Worm (Caenorhabditis elegans) whole organism, L1 larva: ENCODE results near the gene C30G7.3.
A peak's percentile ranks its signal among the peaks of the same experiment; 100 is the strongest.

Experiments used
- C04F5.9 ChIP-seq: sonication (generic microtip); optimal IDR thresholded peaks from 2 replicates; lab custom pipeline; 2016; ENCODE audit warnings: missing genetic modification characterization, missing compliant biosample characterization
- C16A3.4 ChIP-seq: fragments of 150-350 bp; optimal IDR thresholded peaks from 2 replicates; lab custom pipeline; 2014; ENCODE audit warnings: missing biosample characterization, missing genetic modification characterization
- C34B4.2 ChIP-seq: sonication (generic microtip); optimal IDR thresholded peaks from 2 replicates; lab custom pipeline; 2017; ENCODE audit warnings: mild to moderate bottlenecking, missing genetic modification characterization, missing compliant biosample characterization
- Y116A8C.19 ChIP-seq: sonication (generic microtip); optimal IDR thresholded peaks from 2 replicates; lab custom pipeline; 2016; ENCODE audit warnings: missing compliant biosample characterization, missing genetic modification characterization, borderline replicate concordance
- aly-2 ChIP-seq: fragments of 150-350 bp; optimal IDR thresholded peaks from 2 replicates; lab custom pipeline; 2014; ENCODE audit warnings: missing biosample characterization, missing genetic modification characterization
- ama-1 ChIP-seq: fragments of 150-350 bp; optimal IDR thresholded peaks from 2 replicates; lab custom pipeline; 2014
- blmp-1 ChIP-seq: fragments of 150-350 bp; optimal IDR thresholded peaks from 2 replicates; lab custom pipeline; 2014; ENCODE audit warnings: missing biosample characterization, missing genetic modification characterization
- ceh-63 ChIP-seq: fragments of 200-800 bp; sonication (Bioruptor generic); optimal IDR thresholded peaks from 2 replicates; lab custom pipeline; 2018; ENCODE audit warnings: mild to moderate bottlenecking, missing genetic modification characterization, missing compliant biosample characterization
- ceh-88 ChIP-seq: fragments of 200-800 bp; sonication (Bioruptor generic); IDR thresholded peaks from 2 replicates; pipeline ENCODE4 v1.3.6; 2022; ENCODE audit warnings: missing genetic modification characterization, missing compliant biosample characterization
- dsc-1 ChIP-seq: sonication (generic microtip); optimal IDR thresholded peaks from 2 replicates; lab custom pipeline; 2016; ENCODE audit warnings: mild to moderate bottlenecking, missing genetic modification characterization, missing compliant biosample characterization
- efl-1 ChIP-seq, 4 experiments: fragments of 150-350 bp; optimal IDR thresholded peaks in 3 of 4; peaks in 1 of 4; 1 replicate in 1 of 4; 2 replicates in 3 of 4; lab custom pipeline; 2014; ENCODE audit warnings: missing biosample characterization in 2 of 4, missing genetic modification characterization in 2 of 4, missing genetic modification reagents in 2 of 4
- egl-27 ChIP-seq, 2 experiments: fragments of 150-350 bp in 1 of 2; sonication (generic microtip); optimal IDR thresholded peaks; 3 replicates each; lab custom pipeline; 2017 to 2018; ENCODE audit warnings: missing biosample characterization in 2 of 2, missing genetic modification characterization in 2 of 2, missing genetic modification reagents in 2 of 2
- elt-3 ChIP-seq, 6 experiments: fragments of 150-350 bp in 1 of 6; sonication (generic microtip); optimal IDR thresholded peaks; 2 replicates each; lab custom pipeline; 2017 to 2018; ENCODE audit warnings: missing biosample characterization in 6 of 6, missing genetic modification characterization in 6 of 6, inconsistent platforms in 1 of 6
- fkh-8 ChIP-seq: sonication (generic microtip); optimal IDR thresholded peaks from 2 replicates; lab custom pipeline; 2016; ENCODE audit warnings: mild to moderate bottlenecking, missing genetic modification characterization, missing compliant biosample characterization
- fos-1 ChIP-seq: fragments of 150-350 bp; optimal IDR thresholded peaks from 2 replicates; lab custom pipeline; 2014; ENCODE audit warnings: missing biosample characterization, missing genetic modification characterization
- hlh-4 ChIP-seq: sonication (generic microtip); optimal IDR thresholded peaks from 2 replicates; lab custom pipeline; 2016; ENCODE audit warnings: mild to moderate bottlenecking, missing genetic modification characterization, missing compliant biosample characterization
- hpl-2 ChIP-seq: fragments of 150-350 bp; optimal IDR thresholded peaks from 2 replicates; lab custom pipeline; 2014; ENCODE audit warnings: missing biosample characterization, missing genetic modification reagents, missing genetic modification characterization
- irx-1 ChIP-seq: sonication (generic microtip); optimal IDR thresholded peaks from 2 replicates; lab custom pipeline; 2016; ENCODE audit warnings: missing genetic modification characterization, missing compliant biosample characterization
- isw-1 ChIP-seq: fragments of 200-800 bp; sonication (Bioruptor generic); IDR thresholded peaks from 2 replicates; pipeline ENCODE4 v1.3.6; 2022; ENCODE audit warnings: missing genetic modification characterization, missing compliant biosample characterization
- lin-13 ChIP-seq: fragments of 150-350 bp; optimal IDR thresholded peaks from 2 replicates; lab custom pipeline; 2014; ENCODE audit warnings: missing biosample characterization, missing genetic modification reagents, missing genetic modification characterization
- lin-39 ChIP-seq: fragments of 150-350 bp; optimal IDR thresholded peaks from 2 replicates; lab custom pipeline; 2014; ENCODE audit warnings: missing biosample characterization, missing genetic modification reagents, missing genetic modification characterization
- lsy-2 ChIP-seq, 2 experiments: fragments of 150-350 bp; optimal IDR thresholded peaks; 2 replicates each; lab custom pipeline; 2014; ENCODE audit warnings: missing biosample characterization in 2 of 2, missing genetic modification characterization in 2 of 2
- mdl-1 ChIP-seq, 2 experiments: fragments of 150-350 bp; optimal IDR thresholded peaks; 2 replicates each; lab custom pipeline; 2014 to 2017; ENCODE audit warnings: missing biosample characterization in 2 of 2, missing genetic modification characterization in 2 of 2, inconsistent platforms in 1 of 2
- nhr-12 ChIP-seq: sonication (generic microtip); optimal IDR thresholded peaks from 2 replicates; lab custom pipeline; 2017; ENCODE audit warnings: missing biosample characterization, missing genetic modification characterization
- nhr-19 ChIP-seq: fragments of 200-800 bp; sonication (Bioruptor generic); conservative IDR thresholded peaks from 2 replicates; pipeline ENCODE4 v1.3.6; 2022; ENCODE audit warnings: missing genetic modification characterization, missing compliant biosample characterization
- nhr-28 ChIP-seq: fragments of 150-350 bp; optimal IDR thresholded peaks from 2 replicates; lab custom pipeline; 2014; ENCODE audit warnings: missing biosample characterization, missing genetic modification characterization
- nhr-71 ChIP-seq: sonication (generic microtip); optimal IDR thresholded peaks from 2 replicates; lab custom pipeline; 2016; ENCODE audit warnings: mild to moderate bottlenecking, missing genetic modification characterization, moderate library complexity, missing compliant biosample characterization
- nhr-76 ChIP-seq: sonication (generic microtip); optimal IDR thresholded peaks from 2 replicates; lab custom pipeline; 2017; ENCODE audit warnings: missing biosample characterization, missing genetic modification characterization
- pax-3 ChIP-seq: fragments of 200-800 bp; sonication (Bioruptor generic); optimal IDR thresholded peaks from 2 replicates; lab custom pipeline; 2018; ENCODE audit warnings: mild to moderate bottlenecking, missing genetic modification characterization, moderate library complexity, missing compliant biosample characterization
- rnt-1 ChIP-seq: sonication (generic microtip); optimal IDR thresholded peaks from 2 replicates; lab custom pipeline; 2016; ENCODE audit warnings: mild to moderate bottlenecking, missing genetic modification characterization, moderate library complexity, missing compliant biosample characterization
- skn-1 ChIP-seq: fragments of 150-350 bp; optimal IDR thresholded peaks from 2 replicates; lab custom pipeline; 2014; ENCODE audit warnings: missing biosample characterization, missing genetic modification characterization
- snpc-4 ChIP-seq: fragments of 150-350 bp; optimal IDR thresholded peaks from 2 replicates; lab custom pipeline; 2014; ENCODE audit warnings: missing biosample characterization, missing genetic modification characterization
- snu-23 ChIP-seq: sonication (generic microtip); optimal IDR thresholded peaks from 2 replicates; lab custom pipeline; 2016; ENCODE audit warnings: missing genetic modification characterization, missing compliant biosample characterization
- sptf-1 ChIP-seq: fragments of 150-350 bp; optimal IDR thresholded peaks from 2 replicates; lab custom pipeline; 2014; ENCODE audit warnings: missing biosample characterization, missing genetic modification characterization
- sup-37 ChIP-seq: fragments of 200-800 bp; sonication (Bioruptor generic); optimal IDR thresholded peaks from 2 replicates; lab custom pipeline; 2018; ENCODE audit warnings: mild to moderate bottlenecking, missing genetic modification characterization, missing compliant biosample characterization
- swsn-7 ChIP-seq: sonication (generic microtip); optimal IDR thresholded peaks from 2 replicates; lab custom pipeline; 2016; ENCODE audit warnings: missing genetic modification characterization, missing compliant biosample characterization
- tbx-2 ChIP-seq: sonication (generic microtip); optimal IDR thresholded peaks from 2 replicates; lab custom pipeline; 2016; ENCODE audit warnings: missing genetic modification characterization, missing compliant biosample characterization
- tlp-1 ChIP-seq: fragments of 150-350 bp; optimal IDR thresholded peaks from 2 replicates; lab custom pipeline; 2014; ENCODE audit warnings: missing biosample characterization, missing genetic modification characterization
- unc-86 ChIP-seq: sonication (generic microtip); optimal IDR thresholded peaks from 2 replicates; lab custom pipeline; 2016; ENCODE audit warnings: missing genetic modification characterization, missing compliant biosample characterization
- vab-15 ChIP-seq: sonication (generic microtip); optimal IDR thresholded peaks from 2 replicates; lab custom pipeline; 2017; ENCODE audit warnings: missing genotype, mild to moderate bottlenecking, missing genetic modification characterization, missing compliant biosample characterization
- zag-1 ChIP-seq: fragments of 150-350 bp; optimal IDR thresholded peaks from 2 replicates; lab custom pipeline; 2014; ENCODE audit warnings: missing biosample characterization, missing genetic modification characterization

Gene C30G7.3

DNA sequence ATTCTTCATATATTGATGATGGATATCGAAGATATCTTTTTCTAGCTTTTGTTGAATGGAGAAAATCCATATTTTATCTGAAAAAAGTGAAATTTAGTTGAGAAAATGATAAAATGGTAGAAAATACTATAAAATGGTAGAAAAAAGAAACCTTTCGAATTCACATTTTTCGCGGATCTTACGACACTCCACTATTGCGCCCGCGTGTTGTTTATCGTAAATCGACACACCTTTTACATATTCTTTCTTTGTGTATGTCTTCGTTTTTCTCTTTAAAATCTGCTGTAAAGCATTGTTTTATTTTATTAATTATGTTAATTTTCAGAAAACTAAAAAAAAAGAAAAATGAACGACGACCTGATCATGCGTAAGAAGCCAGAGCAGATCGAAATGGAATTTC is 45.3 kb upstream of the C30G7.3 start, which contains the start of the genes cdt-2 and T01C3.2 (continued):
- TF ChIP-seq ceh-88 (GFP tag; lab: Robert Waterston, UW) (no peak), nhr-28 (tag; lab: Kevin White, UChicago) (no peak), egl-27 (tag; optimal IDR thresholded peaks at IDR 0.05; lab: Kevin White, UChicago) (no peak), nhr-19 (GFP tag; lab: Robert Waterston, UW) (peak; percentile 9; the same call in 1 of the 2 replicates), fos-1 (no peak), unc-86 (tag; lab: Kevin White, UChicago) (peak; percentile 12), C04F5.9 (tag; lab: Kevin White, UChicago) (no peak), sup-37 (GFP tag; lab: Kevin White, UChicago) (no peak), lsy-2 (tag; optimal IDR thresholded peaks at IDR 0.05; lab: Kevin White, UChicago) (peak; percentile 53 to 74), tbx-2 (peak; percentile 22), ceh-63 (no peak), skn-1 (tag; lab: Kevin White, UChicago) (peak; percentile 23)
- TF ChIP-seq, all 84 proteins: peak for 23

DNA sequence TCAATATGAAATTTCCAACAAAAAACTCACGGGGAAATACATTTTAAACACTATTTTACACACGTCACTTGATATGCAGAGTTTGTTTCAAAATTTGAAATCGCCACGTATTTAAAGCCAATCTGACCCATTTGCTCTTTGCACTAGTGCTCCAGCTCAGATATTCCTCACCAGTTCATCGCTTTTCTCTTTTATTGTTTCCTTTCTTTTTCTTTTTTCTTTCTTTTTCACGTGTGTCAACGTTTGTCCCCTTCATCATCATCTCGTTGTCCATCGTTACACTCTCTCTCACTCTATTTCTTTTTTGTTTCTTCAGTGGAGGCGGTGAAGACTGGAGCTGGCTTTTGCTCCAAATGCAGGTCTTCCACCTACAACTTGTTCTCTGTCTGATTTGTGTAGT is 39.1 kb upstream of the C30G7.3 start, which contains the start of gene F02D8.4:
Gene F02D8.4 (plus strand): TSS at position 301 of the 400 bp plus-strand sequence.
- no peak for TF ChIP-seq elt-3 (tag; optimal IDR thresholded peaks at IDR 0.05; lab: Kevin White, UChicago)
- no peak for TF ChIP-seq nhr-76 (tag; lab: Kevin White, UChicago)
- TF ChIP-seq fos-1: no peak
- TF ChIP-seq blmp-1 (tag; lab: Kevin White, UChicago): peak; percentile 44
- peak; percentile 29 for TF ChIP-seq rnt-1 (tag; lab: Kevin White, UChicago)
- TF ChIP-seq isw-1 (GFP tag; lab: Robert Waterston, UW): no peak
- no peak for TF ChIP-seq efl-1 (optimal IDR thresholded peaks at IDR 0.05; lab: Kevin White, UChicago)
- TF ChIP-seq efl-1 (GFP tag; optimal IDR thresholded peaks at IDR 0.05 in 1 of 2; lab: Kevin White, UChicago): peak in 1 of 2 experiments; percentile 51
- no peak for TF ChIP-seq C34B4.2 (tag; lab: Kevin White, UChicago)
- TF ChIP-seq Y116A8C.19 (tag; lab: Kevin White, UChicago): no peak
- TF ChIP-seq snpc-4 (tag; lab: Kevin White, UChicago): no peak
- no peak for TF ChIP-seq lin-13
- no peak for TF ChIP-seq dsc-1
- no peak for TF ChIP-seq snu-23 (GFP tag; lab: Kevin White, UChicago)
- TF ChIP-seq tlp-1 (tag; lab: Kevin White, UChicago): no peak
- TF ChIP-seq zag-1 (tag; lab: Kevin White, UChicago): no peak
- no peak for TF ChIP-seq nhr-12 (tag; lab: Kevin White, UChicago)

DNA sequence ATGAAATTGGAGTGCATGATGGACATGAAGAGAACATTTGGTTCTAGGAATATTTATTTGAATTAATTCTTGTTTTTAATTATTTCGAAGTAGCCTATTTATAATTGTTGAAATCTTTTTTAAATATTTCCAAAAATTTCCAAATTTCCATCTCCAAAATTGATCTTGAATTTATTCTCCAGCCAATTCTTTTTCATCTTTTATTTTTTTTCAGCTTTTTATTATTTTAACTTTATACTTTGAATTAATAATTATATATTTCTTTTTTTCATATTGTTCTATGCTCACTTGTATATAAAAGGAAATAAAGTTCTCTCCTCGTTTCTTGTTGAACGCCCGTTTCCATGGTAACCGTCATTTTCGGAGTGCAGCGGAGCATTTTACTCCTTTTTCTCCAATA is 34.4 kb upstream of the C30G7.3 start, which contains the start of gene xbx-1:
Gene xbx-1 (plus strand): TSS at position 301 of the 400 bp plus-strand sequence.
- TF ChIP-seq fkh-8 (tag; lab: Kevin White, UChicago) (peak; percentile 19), hpl-2 (GFP tag; lab: Kevin White, UChicago) (no peak), lsy-2 (tag; optimal IDR thresholded peaks at IDR 0.05; lab: Kevin White, UChicago) (no peak), snpc-4 (tag; lab: Kevin White, UChicago) (no peak), irx-1 (tag; lab: Kevin White, UChicago) (no peak), lin-39 (no peak)

DNA sequence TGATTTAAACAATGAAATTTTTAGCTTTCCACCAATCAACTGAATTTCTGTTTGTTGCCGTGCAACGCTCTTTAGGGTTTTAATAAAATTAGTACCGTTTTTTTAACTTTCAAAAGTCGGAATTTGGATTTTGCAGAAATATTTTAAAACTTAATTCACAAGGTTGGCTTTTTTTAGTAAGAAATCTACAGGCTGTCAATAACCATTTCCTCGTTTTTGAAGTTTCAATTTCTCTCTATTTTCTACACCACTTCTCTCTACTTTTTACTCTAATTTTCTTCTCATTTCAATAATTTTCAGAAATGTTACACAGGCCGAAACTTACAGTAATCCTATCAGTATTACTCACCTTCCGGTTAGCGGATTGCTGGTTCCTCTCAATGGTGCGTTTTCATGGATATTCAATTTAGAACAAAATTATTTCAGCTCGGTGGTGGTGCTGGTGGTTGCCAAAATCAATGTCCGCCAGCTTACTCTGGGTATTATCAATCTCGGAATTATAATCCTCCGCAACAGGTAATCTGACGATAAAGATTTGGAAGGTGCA is 32.8 kb upstream of the C30G7.3 start, which contains the start of the genes grd-12 and F02D8.1:
Gene grd-12 (plus strand): TSS at position 301 of the 547 bp plus-strand sequence.
Gene F02D8.1 (minus strand): TSS at position 497 of the 547 bp plus-strand sequence.
- TF ChIP-seq hlh-4 (tag; lab: Kevin White, UChicago): no peak
- no peak for TF ChIP-seq blmp-1 (tag; lab: Kevin White, UChicago)
- no peak for TF ChIP-seq aly-2 (tag; lab: Kevin White, UChicago)
- no peak for TF ChIP-seq vab-15 (tag; lab: Kevin White, UChicago)
- no peak for TF ChIP-seq pax-3 (tag; lab: Kevin White, UChicago)
- no peak for TF ChIP-seq C16A3.4 (tag; lab: Kevin White, UChicago)
- TF ChIP-seq ama-1 (lab: Kevin White, UChicago): no peak
- no peak for TF ChIP-seq swsn-7 (tag; lab: Kevin White, UChicago)
- no peak for TF ChIP-seq nhr-71 (tag; lab: Kevin White, UChicago)
- no peak for TF ChIP-seq sptf-1 (tag; lab: Kevin White, UChicago)
- no peak for TF ChIP-seq mdl-1 (tag; optimal IDR thresholded peaks at IDR 0.05; lab: Kevin White, UChicago)
